Worm (Caenorhabditis elegans) whole organism, L3 larva: Measurements from ENCODE around the gene Y22D7AL.1.

Experiments
- nhr-12 ChIP-seq: fragments of 150-350 bp; optimal IDR thresholded peaks from 2 replicates; lab custom pipeline; 2014; ENCODE audit warnings: missing biosample characterization, missing genetic modification characterization
- pha-4 ChIP-seq: fragments of 150-350 bp; optimal IDR thresholded peaks from 2 replicates; lab custom pipeline; 2014; ENCODE audit warnings: missing biosample characterization, missing genetic modification reagents, missing genetic modification characterization

DNA sequence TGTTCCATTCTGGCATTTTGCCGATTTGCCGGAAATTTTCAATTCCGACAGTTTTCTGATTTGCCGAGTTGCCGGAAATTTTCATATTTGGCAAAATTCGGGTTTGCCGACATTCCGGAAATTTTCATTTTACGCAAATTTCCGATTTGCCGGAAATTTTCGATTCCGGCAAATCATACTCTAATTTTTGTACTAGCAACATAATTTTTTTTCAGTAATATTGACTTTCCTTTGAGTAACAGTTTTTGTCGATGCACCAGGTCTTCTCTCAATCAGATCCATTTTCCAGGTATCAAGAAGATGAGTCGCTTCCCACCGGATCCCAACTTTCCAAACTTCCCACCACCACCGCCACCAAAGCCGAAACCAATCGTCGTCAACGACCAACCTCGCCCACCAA is 11.1 kb upstream of the Y22D7AL.1 start, which contains the start of gene Y22D7AL.3:
- TF ChIP-seq pha-4 (tag; lab: Kevin White, UChicago) (no peak), nhr-12 (no peak)
